Worm (Caenorhabditis elegans): ENCODE data around the gene gadr-3.

DNA sequence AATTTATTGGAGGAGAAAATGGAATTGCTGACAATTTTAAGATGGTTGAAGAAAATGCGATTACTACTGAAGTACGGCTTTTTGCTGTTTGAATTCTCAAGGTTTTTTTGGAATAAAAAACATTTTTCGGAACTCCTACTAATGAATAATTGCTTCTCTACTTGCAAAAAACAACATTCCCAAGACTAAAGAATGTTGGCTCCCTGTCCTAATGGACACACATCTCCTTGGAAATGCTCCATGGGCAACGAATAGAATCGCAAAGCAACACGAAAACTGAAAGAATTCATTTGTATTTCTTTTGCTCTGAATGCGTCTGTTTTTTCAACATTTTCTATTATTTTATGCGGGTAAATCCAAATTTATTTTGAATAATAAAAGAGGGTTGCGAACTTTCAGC, 12.9 kb downstream of the gadr-3 start, which contains the start of gene C18F10.2:
- no peak for TF ChIP-seq nhr-237 (tag; optimal IDR thresholded peaks at IDR 0.05)
- TF ChIP-seq ztf-11 (tag; optimal IDR thresholded peaks at IDR 0.05), result no peak
- TF ChIP-seq drap-1 (GFP tag; optimal IDR thresholded peaks at IDR 0.05), result no peak

Data from whole organism, mixed stage, embryonic.